Worm (Caenorhabditis elegans) whole organism, mixed stage, embryonic: ENCODE measurements around the gene H40L08.9.

Source experiments
- M03D4.4 ChIP-seq: sonication (generic microtip); optimal IDR thresholded peaks from 2 replicates; lab custom pipeline; 2017; ENCODE audit warnings: mild to moderate bottlenecking, missing genetic modification characterization, missing compliant biosample characterization
- bed-3 ChIP-seq: fragments of 200-800 bp; sonication (Bioruptor generic); optimal IDR thresholded peaks from 3 replicates; lab custom pipeline; 2018; ENCODE audit warnings: mild to moderate bottlenecking, missing genetic modification characterization, moderate library complexity, missing compliant biosample characterization
- blmp-1 ChIP-seq: fragments of 150-350 bp; optimal IDR thresholded peaks from 2 replicates; lab custom pipeline; 2014; ENCODE audit warnings: missing biosample characterization, missing genetic modification characterization
- ceh-39 ChIP-seq: fragments of 150-350 bp; optimal IDR thresholded peaks from 2 replicates; lab custom pipeline; 2014; ENCODE audit warnings: missing biosample characterization, missing genetic modification characterization
- ceh-43 ChIP-seq: fragments of 200-800 bp; sonication (Bioruptor generic); optimal IDR thresholded peaks from 2 replicates; lab custom pipeline; 2018; ENCODE audit warnings: mild to moderate bottlenecking, missing genetic modification characterization, moderate library complexity, missing compliant biosample characterization
- ceh-83 ChIP-seq: fragments of 200-800 bp; sonication (Bioruptor generic); optimal IDR thresholded peaks from 2 replicates; lab custom pipeline; 2018; ENCODE audit warnings: mild to moderate bottlenecking, missing genetic modification characterization, missing compliant biosample characterization
- cnd-1 ChIP-seq: fragments of 200-800 bp; sonication (Bioruptor generic); optimal IDR thresholded peaks from 2 replicates; lab custom pipeline; 2018; ENCODE audit warnings: mild to moderate bottlenecking, missing genetic modification characterization, missing compliant biosample characterization
- drap-1 ChIP-seq: fragments of 200-800 bp; sonication (Bioruptor generic); optimal IDR thresholded peaks from 3 replicates; lab custom pipeline; 2018; ENCODE audit warnings: mild to moderate bottlenecking, missing genetic modification characterization, missing compliant biosample characterization
- elt-1 ChIP-seq: sonication (generic microtip); optimal IDR thresholded peaks from 2 replicates; lab custom pipeline; 2017; ENCODE audit warnings: missing genetic modification characterization, mild to moderate bottlenecking, missing compliant biosample characterization, antibody characterized with exemption, moderate library complexity, borderline replicate concordance; ENCODE audit not compliant: insufficient read depth
- elt-3 ChIP-seq: fragments of 150-350 bp; optimal IDR thresholded peaks from 2 replicates; lab custom pipeline; 2014; ENCODE audit warnings: missing biosample characterization, missing genetic modification characterization
- flh-1 ChIP-seq: fragments of 200-800 bp; sonication (Bioruptor generic); optimal IDR thresholded peaks from 2 replicates; lab custom pipeline; 2018; ENCODE audit warnings: mild to moderate bottlenecking, missing genetic modification characterization, moderate library complexity, missing compliant biosample characterization
- ham-2 ChIP-seq: fragments of 200-800 bp; sonication (Bioruptor generic); optimal IDR thresholded peaks from 2 replicates; lab custom pipeline; 2018; ENCODE audit warnings: mild to moderate bottlenecking, missing genetic modification characterization, missing compliant biosample characterization
- hlh-1 ChIP-seq: fragments of 150-350 bp; optimal IDR thresholded peaks from 2 replicates; lab custom pipeline; 2014; ENCODE audit warnings: missing biosample characterization, missing genetic modification reagents, missing genetic modification characterization
- lin-13 ChIP-seq: fragments of 150-350 bp; optimal IDR thresholded peaks from 2 replicates; lab custom pipeline; 2014; ENCODE audit warnings: missing biosample characterization, missing genetic modification characterization
- lin-32 ChIP-seq: fragments of 200-800 bp; sonication (Bioruptor generic); optimal IDR thresholded peaks from 2 replicates; lab custom pipeline; 2018; ENCODE audit warnings: mild to moderate bottlenecking, missing genetic modification characterization, missing compliant biosample characterization
- lsy-2 ChIP-seq: fragments of 150-350 bp; optimal IDR thresholded peaks from 2 replicates; lab custom pipeline; 2014; ENCODE audit warnings: missing biosample characterization, missing genetic modification characterization
- mab-5 ChIP-seq: fragments of 150-350 bp; optimal IDR thresholded peaks from 2 replicates; lab custom pipeline; 2014; ENCODE audit warnings: missing biosample characterization, missing genetic modification characterization
- mls-2 ChIP-seq: sonication (generic microtip); optimal IDR thresholded peaks from 2 replicates; lab custom pipeline; 2016; ENCODE audit warnings: mild to moderate bottlenecking, missing genetic modification characterization, moderate library complexity, missing compliant biosample characterization
- nhr-12 ChIP-seq: fragments of 150-350 bp; optimal IDR thresholded peaks from 2 replicates; lab custom pipeline; 2014; ENCODE audit warnings: missing biosample characterization, missing genetic modification characterization
- nhr-2 ChIP-seq: fragments of 150-350 bp; optimal IDR thresholded peaks from 2 replicates; lab custom pipeline; 2014; ENCODE audit warnings: missing biosample characterization, missing genetic modification characterization
- nhr-237 ChIP-seq: fragments of 150-350 bp; optimal IDR thresholded peaks from 2 replicates; lab custom pipeline; 2014; ENCODE audit warnings: missing biosample characterization, missing genetic modification characterization
- nhr-28 ChIP-seq: fragments of 150-350 bp; optimal IDR thresholded peaks from 2 replicates; lab custom pipeline; 2014; ENCODE audit warnings: missing biosample characterization, missing genetic modification characterization
- pha-4 ChIP-seq: fragments of 150-350 bp; optimal IDR thresholded peaks from 2 replicates; lab custom pipeline; 2018; ENCODE audit warnings: missing biosample characterization, missing genetic modification reagents, missing genetic modification characterization
- sem-2 ChIP-seq: fragments of 200-800 bp; sonication (Bioruptor generic); optimal IDR thresholded peaks from 2 replicates; lab custom pipeline; 2018; ENCODE audit warnings: mild to moderate bottlenecking, missing genetic modification characterization, missing compliant biosample characterization
- snpc-4 ChIP-seq: fragments of 150-350 bp; optimal IDR thresholded peaks from 2 replicates; lab custom pipeline; 2014; ENCODE audit warnings: missing biosample characterization, missing genetic modification characterization
- sptf-1 ChIP-seq: sonication (generic microtip); optimal IDR thresholded peaks from 2 replicates; lab custom pipeline; 2017; ENCODE audit warnings: mild to moderate bottlenecking, missing genetic modification characterization, moderate library complexity, missing compliant biosample characterization
- tbx-8 ChIP-seq: fragments of 200-800 bp; sonication (Bioruptor generic); optimal IDR thresholded peaks from 2 replicates; lab custom pipeline; 2018; ENCODE audit warnings: mild to moderate bottlenecking, missing genetic modification characterization, moderate library complexity, missing compliant biosample characterization
- unc-39 ChIP-seq: fragments of 150-350 bp; optimal IDR thresholded peaks from 2 replicates; lab custom pipeline; 2014; ENCODE audit warnings: missing biosample characterization, missing genetic modification characterization
- unc-62 ChIP-seq: fragments of 150-350 bp; optimal IDR thresholded peaks from 2 replicates; lab custom pipeline; 2014; ENCODE audit warnings: missing biosample characterization, missing genetic modification reagents, missing genetic modification characterization
- zip-8 ChIP-seq: fragments of 150-350 bp; optimal IDR thresholded peaks from 2 replicates; lab custom pipeline; 2014; ENCODE audit warnings: missing biosample characterization, missing genetic modification characterization
- ztf-11 ChIP-seq: fragments of 150-350 bp; optimal IDR thresholded peaks from 2 replicates; lab custom pipeline; 2014; ENCODE audit warnings: missing biosample characterization, missing genetic modification characterization

H40L08.9 gene

ce11 chrX:15076909-15077308 is 629 bp upstream of the H40L08.9 start:
- TF ChIP-seq nhr-237 = no peak
- TF ChIP-seq nhr-28 (tag; lab: Kevin White, UChicago) = no peak
- no peak for TF ChIP-seq blmp-1 (tag; lab: Kevin White, UChicago)
- no peak for TF ChIP-seq mab-5 (tag; lab: Kevin White, UChicago)
- no peak for TF ChIP-seq pha-4
- no peak for TF ChIP-seq zip-8 (tag; lab: Kevin White, UChicago)
- no peak for TF ChIP-seq drap-1 (GFP tag; lab: Kevin White, UChicago)
- TF ChIP-seq unc-39 = no peak
- no peak for TF ChIP-seq ceh-83 (GFP tag; lab: Kevin White, UChicago)
- TF ChIP-seq ham-2 (GFP tag; lab: Kevin White, UChicago) = no peak
- no peak for TF ChIP-seq sem-2 (GFP tag; lab: Kevin White, UChicago)
- TF ChIP-seq hlh-1 (tag; lab: Kevin White, UChicago) = no peak
- no peak for TF ChIP-seq sptf-1 (tag; lab: Kevin White, UChicago)
- no peak for TF ChIP-seq tbx-8 (GFP tag; lab: Kevin White, UChicago)
- TF ChIP-seq lin-13 (tag; lab: Kevin White, UChicago) = no peak

- TF ChIP-seq lsy-2 (tag; lab: Kevin White, UChicago) (no peak), nhr-12 (no peak), sem-2 (GFP tag; lab: Kevin White, UChicago) (no peak), ceh-39 (tag; lab: Kevin White, UChicago) (no peak), M03D4.4 (tag; lab: Kevin White, UChicago) (no peak), flh-1 (no peak), nhr-237 (no peak)
- TF ChIP-seq, all 35 proteins: peak for 0
Observed at ce11 chrX:15075170-15075569, 1.1 kb downstream of the H40L08.9 start.

ce11 chrX:15073479-15073878 is 2.8 kb downstream of the H40L08.9 start:
- TF ChIP-seq lsy-2 (tag; lab: Kevin White, UChicago) (no peak), tbx-8 (GFP tag; lab: Kevin White, UChicago) (no peak), snpc-4 (tag; lab: Kevin White, UChicago) (no peak), mls-2 (no peak), lin-32 (no peak), elt-1 (no peak), ham-2 (GFP tag; lab: Kevin White, UChicago) (no peak), nhr-2 (tag; lab: Kevin White, UChicago) (no peak), mab-5 (tag; lab: Kevin White, UChicago) (no peak), ceh-39 (tag; lab: Kevin White, UChicago) (no peak), blmp-1 (tag; lab: Kevin White, UChicago) (no peak), zip-8 (tag; lab: Kevin White, UChicago) (no peak), cnd-1 (tag; lab: Kevin White, UChicago) (no peak), nhr-12 (no peak)

DNA sequence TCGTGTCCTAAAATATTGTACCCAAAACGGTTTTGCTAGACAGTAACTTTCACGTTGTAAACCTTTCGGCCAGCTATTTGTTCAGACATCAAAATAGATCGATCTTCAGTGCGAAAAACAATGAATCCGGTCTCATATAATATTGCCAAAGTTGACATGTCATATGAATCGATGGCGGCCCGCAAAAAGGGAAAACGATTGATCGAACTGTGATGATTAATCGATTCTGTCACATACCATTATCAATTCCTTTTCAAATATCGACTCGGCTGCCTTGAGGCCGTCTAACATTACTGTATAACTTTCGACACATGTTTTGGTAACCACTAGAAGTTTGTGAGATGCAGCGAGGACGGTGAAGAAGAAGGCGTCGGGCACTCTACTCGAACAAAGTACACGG is 3.4 kb downstream of the H40L08.9 start:
- TF ChIP-seq nhr-12 (no peak), pha-4 (no peak), ztf-11 (tag; lab: Kevin White, UChicago) (no peak), M03D4.4 (tag; lab: Kevin White, UChicago) (no peak), ceh-39 (tag; lab: Kevin White, UChicago) (no peak), elt-3 (tag; lab: Kevin White, UChicago) (no peak), sem-2 (GFP tag; lab: Kevin White, UChicago) (no peak), bed-3 (GFP tag; lab: Kevin White, UChicago) (no peak), nhr-2 (tag; lab: Kevin White, UChicago) (no peak), mls-2 (no peak), ham-2 (GFP tag; lab: Kevin White, UChicago) (no peak), flh-1 (no peak), tbx-8 (GFP tag; lab: Kevin White, UChicago) (no peak)

ce11 chrX:15070137-15070536 is 6.1 kb downstream of the H40L08.9 start:
- no peak for TF ChIP-seq flh-1
- no peak for TF ChIP-seq ceh-43
- no peak for TF ChIP-seq nhr-12
- TF ChIP-seq unc-62 (GFP tag; lab: Kevin White, UChicago) = no peak
- no peak for TF ChIP-seq nhr-28 (tag; lab: Kevin White, UChicago)
- TF ChIP-seq mab-5 (tag; lab: Kevin White, UChicago) = no peak
- TF ChIP-seq zip-8 (tag; lab: Kevin White, UChicago) = no peak
- no peak for TF ChIP-seq unc-39
- no peak for TF ChIP-seq lsy-2 (tag; lab: Kevin White, UChicago)
- no peak for TF ChIP-seq nhr-237
- TF ChIP-seq M03D4.4 (tag; lab: Kevin White, UChicago) = no peak
- no peak for TF ChIP-seq drap-1 (GFP tag; lab: Kevin White, UChicago)
- TF ChIP-seq elt-3 (tag; lab: Kevin White, UChicago) = no peak
- no peak for TF ChIP-seq sem-2 (GFP tag; lab: Kevin White, UChicago)
- no peak for TF ChIP-seq pha-4
- TF ChIP-seq sptf-1 (tag; lab: Kevin White, UChicago) = no peak
- TF ChIP-seq lin-13 (tag; lab: Kevin White, UChicago) = no peak
- no peak for TF ChIP-seq elt-1
- no peak for TF ChIP-seq bed-3 (GFP tag; lab: Kevin White, UChicago)
- no peak for TF ChIP-seq snpc-4 (tag; lab: Kevin White, UChicago)
